Fruit fly (Drosophila melanogaster) whole organism, adult: Measurements from ENCODE around the gene pod1.

Experiments used
- CG11617 ChIP-seq: fragments of 200-800 bp; sonication (Bioruptor generic); optimal IDR thresholded peaks from 2 replicates; lab custom pipeline; 2017; ENCODE audit warnings: mild to moderate bottlenecking, missing biosample characterization, missing genetic modification reagents, missing genetic modification characterization
- CG12768 ChIP-seq: fragments of 200-800 bp; sonication (Bioruptor generic); optimal IDR thresholded peaks from 2 replicates; lab custom pipeline; 2017; ENCODE audit warnings: missing biosample characterization, missing genetic modification characterization, mild to moderate bottlenecking, moderate library complexity, missing genetic modification reagents
- CG14711 ChIP-seq: fragments of 200-800 bp; sonication (Bioruptor generic); optimal IDR thresholded peaks from 2 replicates; lab custom pipeline; 2018; ENCODE audit warnings: missing biosample characterization, mild to moderate bottlenecking, missing genetic modification characterization, moderate library complexity
- CG1620 ChIP-seq: fragments of 200-800 bp; sonication (Bioruptor generic); optimal IDR thresholded peaks from 2 replicates; lab custom pipeline; 2016; ENCODE audit warnings: missing biosample characterization, missing genetic modification characterization
- CG33017 ChIP-seq: fragments of 200-800 bp; sonication (Bioruptor generic); optimal IDR thresholded peaks from 2 replicates; lab custom pipeline; 2018; ENCODE audit warnings: missing biosample characterization, mild to moderate bottlenecking, missing genetic modification characterization, moderate library complexity
- CG5204 ChIP-seq: fragments of 200-800 bp; sonication (Bioruptor generic); optimal IDR thresholded peaks from 2 replicates; lab custom pipeline; 2016; ENCODE audit warnings: missing biosample characterization, missing genetic modification characterization
- CG7045 ChIP-seq: fragments of 200-800 bp; sonication (Bioruptor generic); optimal IDR thresholded peaks from 2 replicates; lab custom pipeline; 2017; ENCODE audit warnings: missing biosample characterization, mild to moderate bottlenecking, missing genetic modification characterization
- CG7101 ChIP-seq: fragments of 200-800 bp; sonication (Bioruptor generic); optimal IDR thresholded peaks from 2 replicates; lab custom pipeline; 2018; ENCODE audit warnings: missing biosample characterization, mild to moderate bottlenecking, missing genetic modification characterization, moderate library complexity
- Clk ChIP-seq: fragments of 200-800 bp; sonication (Bioruptor generic); optimal IDR thresholded peaks from 2 replicates; lab custom pipeline; 2017; ENCODE audit warnings: missing biosample characterization, missing genetic modification characterization
- Crg-1 ChIP-seq: fragments of 200-800 bp; sonication (Bioruptor generic); optimal IDR thresholded peaks from 2 replicates; lab custom pipeline; 2016; ENCODE audit warnings: missing biosample characterization, missing genetic modification characterization
- Hr96 ChIP-seq: fragments of 200-800 bp; sonication (Bioruptor generic); optimal IDR thresholded peaks from 2 replicates; lab custom pipeline; 2016; ENCODE audit warnings: missing biosample characterization, missing genetic modification characterization
- Mnt ChIP-seq: fragments of 200-800 bp; sonication (Bioruptor generic); optimal IDR thresholded peaks from 2 replicates; lab custom pipeline; 2016; ENCODE audit warnings: missing biosample characterization, mild to moderate bottlenecking, missing genetic modification characterization
- bab1 ChIP-seq: fragments of 200-800 bp; sonication (Bioruptor generic); optimal IDR thresholded peaks from 3 replicates; lab custom pipeline; 2019; ENCODE audit warnings: missing biosample characterization, mild to moderate bottlenecking, missing genetic modification characterization, moderate library complexity
- cic ChIP-seq: fragments of 200-800 bp; sonication (Bioruptor generic); optimal IDR thresholded peaks from 2 replicates; lab custom pipeline; 2017; ENCODE audit warnings: missing biosample characterization, mild to moderate bottlenecking, missing genetic modification characterization, moderate library complexity
- cnc ChIP-seq, 2 experiments: fragments of >200 bp; optimal IDR thresholded peaks; 2 replicates each; lab custom pipeline; 2017
- kay ChIP-seq: fragments of 200-800 bp; sonication (Bioruptor generic); peaks from one replicate; lab custom pipeline; 2016; ENCODE audit warnings: missing biosample characterization, missing genetic modification characterization, borderline replicate concordance
- ovo ChIP-seq: fragments of 200-800 bp; sonication (Bioruptor generic); optimal IDR thresholded peaks from 2 replicates; lab custom pipeline; 2016; ENCODE audit warnings: missing biosample characterization, missing genetic modification characterization
- pad ChIP-seq: fragments of 200-800 bp; sonication (Bioruptor generic); optimal IDR thresholded peaks from 3 replicates; lab custom pipeline; 2017; ENCODE audit warnings: missing biosample characterization, missing genetic modification characterization, mild to moderate bottlenecking, moderate library complexity, missing genetic modification reagents
- tj ChIP-seq: fragments of 200-800 bp; sonication (Bioruptor generic); optimal IDR thresholded peaks from 3 replicates; lab custom pipeline; 2017; ENCODE audit warnings: missing biosample characterization, mild to moderate bottlenecking, missing genetic modification characterization, moderate library complexity
- toe ChIP-seq: fragments of 200-800 bp; sonication (Bioruptor generic); optimal IDR thresholded peaks from 2 replicates; lab custom pipeline; 2016; ENCODE audit warnings: missing biosample characterization, missing genetic modification characterization

pod1 gene

DNA sequence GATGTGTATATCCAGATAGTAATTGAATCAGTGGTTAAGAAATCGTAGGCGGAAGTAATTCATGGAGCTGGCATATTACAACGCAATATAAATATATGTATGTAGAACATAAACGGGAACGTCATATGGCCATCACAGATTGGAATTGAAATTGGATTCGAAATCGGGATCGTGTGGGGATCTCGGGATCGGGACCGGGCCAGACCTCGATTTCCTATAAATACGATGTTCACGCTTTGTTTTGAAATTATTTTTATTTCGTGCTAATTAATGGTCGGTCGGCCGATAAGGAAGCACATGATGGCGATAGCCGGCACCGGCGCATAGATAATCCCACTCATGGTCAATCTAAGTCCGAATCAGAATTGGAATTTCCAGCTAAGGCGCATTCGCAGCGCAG lies 27.2 kb upstream of the pod1 start:
- TF ChIP-seq ovo (GFP tag; lab: Kevin White, UChicago), result no peak
- TF ChIP-seq Clk (GFP tag; lab: Kevin White, UChicago), result no peak

DNA sequence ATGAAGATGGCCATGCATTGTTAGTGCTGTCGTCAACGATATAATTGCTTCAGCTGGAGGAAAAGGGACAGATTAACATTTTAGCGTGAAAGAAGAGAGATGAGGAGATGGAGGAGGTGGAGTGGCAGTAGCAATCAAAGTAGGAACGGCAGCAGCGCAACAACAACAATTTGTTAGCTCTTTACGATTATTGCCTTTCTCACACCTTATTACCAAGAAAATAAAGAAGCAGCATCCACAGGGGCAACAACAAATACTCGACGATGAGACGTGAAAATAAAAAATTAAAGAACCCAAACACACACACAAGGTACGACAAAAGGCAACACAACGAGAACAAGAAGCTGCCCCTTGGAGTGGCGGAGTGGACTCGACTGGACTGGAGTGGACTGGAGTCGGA lies 26.6 kb upstream of the pod1 start:
- TF ChIP-seq Clk (GFP tag; lab: Kevin White, UChicago), result no peak
- TF ChIP-seq Hr96, result no peak
- no peak for TF ChIP-seq ovo (GFP tag; lab: Kevin White, UChicago)
- no peak for TF ChIP-seq bab1 (GFP tag; lab: Kevin White, UChicago)
- TF ChIP-seq CG7101 (tag; lab: Kevin White, UChicago), result no peak
- TF ChIP-seq CG11617 (GFP tag; lab: Kevin White, UChicago), result no peak
- no peak for TF ChIP-seq kay (GFP tag; lab: Kevin White, UChicago)
- TF ChIP-seq tj (GFP tag; lab: Kevin White, UChicago), result no peak
- TF ChIP-seq CG7045 (GFP tag; lab: Kevin White, UChicago), result no peak

DNA sequence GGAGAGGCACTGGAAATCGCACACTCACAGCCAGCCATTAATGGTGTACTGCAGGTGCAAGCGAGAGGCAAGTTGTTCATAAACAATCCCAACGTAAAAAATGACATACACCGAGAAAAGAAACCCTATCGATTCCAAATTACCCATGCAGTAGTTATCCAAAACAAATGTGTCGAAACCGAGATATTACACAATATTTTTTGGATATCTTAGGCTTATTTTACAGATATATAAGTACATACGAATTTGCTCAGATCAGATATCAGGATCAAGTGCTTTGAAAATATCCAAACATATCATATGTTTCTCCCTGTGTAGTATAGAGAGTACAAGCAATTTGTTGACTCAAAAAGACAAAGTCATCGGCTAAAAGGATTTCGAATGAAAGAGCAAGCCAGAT lies 26.1 kb upstream of the pod1 start:
- TF ChIP-seq CG14711 (tag; lab: Kevin White, UChicago), result no peak
- no peak for TF ChIP-seq cic
- TF ChIP-seq CG11617 (GFP tag; lab: Kevin White, UChicago), result no peak
- no peak for TF ChIP-seq CG7045 (GFP tag; lab: Kevin White, UChicago)
- no peak for TF ChIP-seq CG5204

DNA sequence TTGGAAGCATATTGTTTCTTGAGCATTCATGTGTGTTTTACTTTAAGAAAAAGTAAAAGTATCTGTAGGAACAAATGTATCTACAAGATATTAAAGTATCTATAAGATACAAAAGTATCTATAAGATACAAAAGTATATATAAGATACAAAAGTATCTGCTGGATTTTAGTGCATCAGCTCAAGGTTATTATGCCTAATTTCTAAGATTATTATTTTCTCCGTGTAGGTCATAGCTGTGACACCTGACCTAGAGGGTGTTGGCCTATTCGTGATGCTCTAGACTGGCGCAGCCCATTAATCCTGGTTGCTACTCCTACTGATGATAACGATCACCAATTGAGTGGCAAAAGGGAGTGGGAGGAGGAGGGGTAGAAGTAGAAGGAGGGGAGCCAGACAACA lies 25.4 kb upstream of the pod1 start:
- TF ChIP-seq bab1 (GFP tag; lab: Kevin White, UChicago) (no peak), Clk (GFP tag; lab: Kevin White, UChicago) (no peak), tj (GFP tag; lab: Kevin White, UChicago) (no peak), CG7045 (GFP tag; lab: Kevin White, UChicago) (no peak), ovo (GFP tag; lab: Kevin White, UChicago) (no peak), CG12768 (GFP tag; lab: Kevin White, UChicago) (no peak), pad (no peak), CG33017 (tag; lab: Kevin White, UChicago) (no peak), kay (GFP tag; lab: Kevin White, UChicago) (no peak), CG5204 (no peak), Crg-1 (no peak), toe (GFP tag; lab: Kevin White, UChicago) (no peak)

DNA sequence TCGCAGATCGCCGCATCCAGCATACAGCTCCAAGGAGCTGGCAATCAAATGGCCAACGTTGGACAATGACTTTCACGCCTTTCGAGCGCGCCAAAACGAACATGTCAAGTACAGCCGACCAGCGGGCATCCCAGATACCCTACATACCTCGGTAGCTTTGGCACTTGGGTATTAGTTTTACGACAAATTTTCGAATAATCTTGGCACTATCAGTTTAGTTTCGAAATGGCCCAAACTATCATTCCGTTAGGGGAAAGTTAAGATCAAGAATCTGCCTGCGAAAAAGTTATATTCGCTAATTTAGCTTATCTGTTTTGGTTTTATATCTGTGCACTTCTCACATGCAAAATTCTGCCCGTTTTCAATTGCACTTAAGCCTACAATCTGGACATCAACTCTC lies 24.7 kb upstream of the pod1 start:
- TF ChIP-seq CG11617 (GFP tag; lab: Kevin White, UChicago), result no peak
- TF ChIP-seq cic, result no peak
- TF ChIP-seq Crg-1, result no peak
- no peak for TF ChIP-seq CG33017 (tag; lab: Kevin White, UChicago)
- no peak for TF ChIP-seq CG12768 (GFP tag; lab: Kevin White, UChicago)
- no peak for TF ChIP-seq Mnt (GFP tag; lab: Kevin White, UChicago)
- TF ChIP-seq bab1 (GFP tag; lab: Kevin White, UChicago), result no peak
- TF ChIP-seq tj (GFP tag; lab: Kevin White, UChicago), result no peak
- TF ChIP-seq CG7101 (tag; lab: Kevin White, UChicago), result no peak
- TF ChIP-seq toe (GFP tag; lab: Kevin White, UChicago), result no peak
- no peak for TF ChIP-seq Clk (GFP tag; lab: Kevin White, UChicago)
- TF ChIP-seq pad, result no peak
- no peak for TF ChIP-seq kay (GFP tag; lab: Kevin White, UChicago)
- TF ChIP-seq CG14711 (tag; lab: Kevin White, UChicago), result no peak

DNA sequence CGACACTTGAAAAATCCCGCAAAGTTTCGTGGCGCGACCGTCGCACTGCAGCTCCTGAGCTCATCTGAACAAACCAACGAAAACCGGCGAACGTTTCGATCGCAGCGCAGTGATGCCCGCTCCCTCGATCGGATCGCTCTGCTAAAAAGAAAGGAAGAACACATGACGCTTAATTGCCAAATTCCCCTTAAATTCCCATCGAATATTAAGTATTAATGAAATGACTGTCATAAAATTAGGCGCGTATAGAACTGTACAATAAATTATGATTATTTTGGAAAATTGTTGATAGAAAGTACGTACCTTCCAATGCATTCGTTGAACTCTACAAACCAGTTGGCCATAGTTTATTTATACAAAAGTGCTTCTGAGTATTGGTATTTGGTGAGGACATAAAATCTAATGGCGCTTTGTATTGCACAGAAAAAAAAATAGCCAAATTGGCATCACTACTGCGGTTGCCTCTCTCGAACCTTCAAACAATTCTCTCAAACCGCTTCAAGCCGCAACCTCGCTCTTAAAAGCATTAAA lies 23.8 kb upstream of the pod1 start, which contains the start of gene shf:
Gene shf (minus strand): TSS at position 51 of the 531 bp plus-strand sequence.
- TF ChIP-seq CG7045 (GFP tag; lab: Kevin White, UChicago) (no peak), CG11617 (GFP tag; lab: Kevin White, UChicago) (peak; percentile 18)

DNA sequence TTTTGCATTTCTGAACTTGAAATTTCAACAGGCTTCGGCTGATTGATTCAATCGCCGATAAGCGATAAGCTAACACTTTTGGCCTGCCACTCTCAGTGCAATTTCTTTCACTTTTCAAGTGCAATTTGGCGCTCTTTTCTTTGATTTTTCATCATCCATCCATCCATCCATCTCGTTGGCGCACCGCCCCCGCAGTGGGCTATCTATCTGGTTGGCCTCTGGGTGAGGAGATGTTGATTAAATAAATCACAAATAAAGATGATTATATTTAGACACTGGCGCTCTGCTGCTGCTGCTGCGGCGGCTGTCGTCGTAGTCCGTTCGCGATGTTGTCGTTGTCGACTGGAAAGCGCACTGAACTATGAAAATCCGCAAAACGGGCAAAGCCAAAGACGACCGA lies 12.5 kb upstream of the pod1 start:
- TF ChIP-seq kay (GFP tag; lab: Kevin White, UChicago), result no peak
- TF ChIP-seq CG1620 (GFP tag; lab: Kevin White, UChicago), result no peak
- TF ChIP-seq CG14711 (tag; lab: Kevin White, UChicago), result no peak
- TF ChIP-seq CG7045 (GFP tag; lab: Kevin White, UChicago), result no peak
- TF ChIP-seq CG12768 (GFP tag; lab: Kevin White, UChicago), result no peak
- TF ChIP-seq CG5204, result no peak
- TF ChIP-seq pad, result no peak
- TF ChIP-seq Hr96, result no peak
- TF ChIP-seq Clk (GFP tag; lab: Kevin White, UChicago), result no peak
- no peak for TF ChIP-seq CG11617 (GFP tag; lab: Kevin White, UChicago)
- no peak for TF ChIP-seq cnc (optimal IDR thresholded peaks at IDR 0.05; lab: Kevin White, UChicago)
- TF ChIP-seq CG33017 (tag; lab: Kevin White, UChicago), result no peak
- no peak for TF ChIP-seq Mnt (GFP tag; lab: Kevin White, UChicago)
- TF ChIP-seq toe (GFP tag; lab: Kevin White, UChicago), result no peak
- no peak for TF ChIP-seq Crg-1
- no peak for TF ChIP-seq ovo (GFP tag; lab: Kevin White, UChicago)
- TF ChIP-seq bab1 (GFP tag; lab: Kevin White, UChicago), result no peak
- TF ChIP-seq cic, result no peak
